Worm (Caenorhabditis elegans): ENCODE results near the gene oac-10.

- no peak for TF ChIP-seq ceh-82 (tag; optimal IDR thresholded peaks at IDR 0.05)
- no peak for TF ChIP-seq nhr-77 (tag; optimal IDR thresholded peaks at IDR 0.05)
- no peak for TF ChIP-seq pqm-1 (tag; optimal IDR thresholded peaks at IDR 0.05)
Observed at ce11 chrII:3908135-3908534, 38.4 kb downstream of the oac-10 start.

Measured in whole organism, L1 larva.